Fruit fly (Drosophila melanogaster): Measurements from ENCODE around the gene Cpr72Ea.

The Cpr72Ea gene

DNA sequence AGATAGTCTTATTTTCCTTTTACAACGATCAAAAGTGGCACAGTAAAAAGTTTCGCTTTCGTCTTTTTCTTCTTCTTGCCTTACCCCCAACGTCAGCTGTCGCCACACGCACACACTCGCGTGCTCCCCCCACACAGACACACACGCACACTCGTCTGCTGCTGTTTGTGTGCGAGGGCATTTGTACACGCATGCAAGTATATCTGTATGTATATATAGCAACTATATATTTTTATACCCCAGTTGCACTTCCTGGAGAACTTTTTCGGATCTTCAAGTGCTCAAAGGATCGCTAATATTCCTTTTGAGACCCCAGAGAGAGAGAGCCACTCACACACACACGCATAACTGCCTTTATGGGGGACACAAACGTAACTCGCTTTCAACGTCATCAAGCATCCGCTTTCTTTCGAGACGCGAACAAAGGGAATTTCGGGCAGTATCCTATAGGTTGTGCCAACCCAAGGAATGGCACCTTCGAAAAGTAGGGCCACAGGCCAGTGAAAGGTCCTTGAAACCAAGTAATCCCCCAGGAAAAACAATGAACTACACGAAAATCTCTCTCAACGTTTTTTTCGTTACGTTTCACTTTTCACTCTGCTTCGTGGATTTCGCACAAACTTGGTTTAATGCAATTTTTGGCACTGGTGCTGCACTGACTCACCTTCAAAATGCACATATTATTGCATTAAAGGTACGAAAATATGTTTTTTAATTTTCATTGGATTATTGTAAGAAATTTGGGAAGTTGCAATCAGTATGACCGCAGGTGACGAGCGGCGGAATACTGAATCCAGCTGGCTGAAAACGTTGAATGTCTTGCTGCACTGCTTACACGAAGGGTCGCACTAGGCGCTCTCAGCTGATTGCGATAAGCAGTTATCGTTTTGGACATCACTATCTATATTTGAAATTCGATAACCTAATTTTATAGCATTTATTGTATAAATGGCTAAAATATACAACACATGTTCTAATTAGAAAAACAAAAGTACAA, 15.7 kb downstream of the Cpr72Ea start, which contains the start of gene roq (continued):
- TF ChIP-seq mld (GFP tag; IDR thresholded peaks at IDR 0.05; ENCODE audit: partially characterized antibody): peak; percentile 50; the same call in 1 of the 3 replicates
- TF ChIP-seq vnd (GFP tag; IDR thresholded peaks at IDR 0.05; ENCODE audit: partially characterized antibody): no peak
- no peak for TF ChIP-seq Ptx1 (GFP tag; IDR thresholded peaks at IDR 0.05)
- no peak for TF ChIP-seq Dad (GFP tag; optimal IDR thresholded peaks at IDR 0.05)
- TF ChIP-seq twi (tag; optimal IDR thresholded peaks at IDR 0.05): peak; percentile 4
- TF ChIP-seq bsh (GFP tag; optimal IDR thresholded peaks at IDR 0.05): peak in 1 of 2 experiments; percentile 27
- no peak for TF ChIP-seq nerfin-1 (tag; optimal IDR thresholded peaks at IDR 0.05)
- peak; percentile 17 for TF ChIP-seq NC2β (GFP tag; optimal IDR thresholded peaks at IDR 0.05)
- no peak for TF ChIP-seq disco-r (GFP tag; optimal IDR thresholded peaks at IDR 0.05)
- TF ChIP-seq Sry-δ (GFP tag; optimal IDR thresholded peaks at IDR 0.05): peak; percentile 74
- TF ChIP-seq Ada2b (GFP tag; IDR thresholded peaks at IDR 0.05): no peak
- TF ChIP-seq grau (tag; optimal IDR thresholded peaks at IDR 0.05): peak; percentile 36
- peak; percentile 52 for TF ChIP-seq phol (tag; optimal IDR thresholded peaks at IDR 0.05)
- 0 out of 3 replicates have a peak, but pooled peaks have one; percentile 6 for TF ChIP-seq ci (GFP tag; IDR thresholded peaks at IDR 0.05)
- no peak for TF ChIP-seq gt (GFP tag; IDR thresholded peaks at IDR 0.05)
- peak; percentile 38 for TF ChIP-seq Scr (GFP tag; IDR thresholded peaks at IDR 0.05; ENCODE audit: partially characterized antibody)
- TF ChIP-seq zen (tag; optimal IDR thresholded peaks at IDR 0.05): peak; percentile 43
- peak; percentile 95 for TF ChIP-seq CG9437 (GFP tag; optimal IDR thresholded peaks at IDR 0.05)
- TF ChIP-seq HmgZ (tag; optimal IDR thresholded peaks at IDR 0.05): peak; percentile 58
- TF ChIP-seq Dp (GFP tag; optimal IDR thresholded peaks at IDR 0.05): peak; percentile 86
- TF ChIP-seq chinmo (GFP tag; IDR thresholded peaks at IDR 0.05; ENCODE audit: partially characterized antibody): peak; percentile 72; the same call in 3 of the 4 replicates
- no peak for TF ChIP-seq CG8290 (GFP tag; optimal IDR thresholded peaks at IDR 0.05)
- TF ChIP-seq CG8290 (tag; optimal IDR thresholded peaks at IDR 0.05): no peak
- peak; percentile 91 for TF ChIP-seq Dref (GFP tag; IDR thresholded peaks at IDR 0.05)
- TF ChIP-seq Stat92E (GFP tag; optimal IDR thresholded peaks at IDR 0.05): peak in 2 of 3 experiments; percentile 28 to 82
- peak; percentile 78 for TF ChIP-seq Myb (GFP tag; optimal IDR thresholded peaks at IDR 0.05)
- no peak for TF ChIP-seq Dll (GFP tag; IDR thresholded peaks at IDR 0.05; ENCODE audit: partially characterized antibody)
- TF ChIP-seq nmo (GFP tag; optimal IDR thresholded peaks at IDR 0.05): peak; percentile 57
- TF ChIP-seq CG12769 (tag; optimal IDR thresholded peaks at IDR 0.05): peak; percentile 38
- TF ChIP-seq CTCF (GFP tag; optimal IDR thresholded peaks at IDR 0.05): peak; percentile 28
- TF ChIP-seq CG17829 (tag; optimal IDR thresholded peaks at IDR 0.05): peak; percentile 51
- peak; percentile 53 for TF ChIP-seq CG15514 (GFP tag; optimal IDR thresholded peaks at IDR 0.05)
- TF ChIP-seq CG34422 (GFP tag; IDR thresholded peaks at IDR 0.05): peak; percentile 37; the same call in 1 of the 3 replicates
- TF ChIP-seq Elba2 (GFP tag; optimal IDR thresholded peaks at IDR 0.05): peak; percentile 68
- TF ChIP-seq CG8924 (tag; optimal IDR thresholded peaks at IDR 0.05): peak; percentile 26
- TF ChIP-seq cad (GFP tag; optimal IDR thresholded peaks at IDR 0.05): peak; percentile 3
- TF ChIP-seq BEAF-32 (GFP tag; optimal IDR thresholded peaks at IDR 0.05): peak; percentile 55
- TF ChIP-seq CG16813 (GFP tag; IDR thresholded peaks at IDR 0.05; ENCODE audit: partially characterized antibody): peak; percentile 42; the same call in 2 of the 3 replicates
- TF ChIP-seq Oaz (GFP tag; IDR thresholded peaks at IDR 0.05): no peak
- TF ChIP-seq mirr (GFP tag; optimal IDR thresholded peaks at IDR 0.05): no peak
- TF ChIP-seq corto (GFP tag; optimal IDR thresholded peaks at IDR 0.05): peak; percentile 15
- peak; percentile 77 for TF ChIP-seq MBD-R2 (GFP tag; IDR thresholded peaks at IDR 0.05)
- TF ChIP-seq CG13287 (GFP tag; IDR thresholded peaks at IDR 0.05; ENCODE audit: partially characterized antibody): peak; percentile 72; the same call in 1 of the 2 replicates
- peak; percentile 24 for TF ChIP-seq CG12391 (tag; optimal IDR thresholded peaks at IDR 0.05)
- peak; percentile 68 for TF ChIP-seq trem (tag; optimal IDR thresholded peaks at IDR 0.05)
- peak; percentile 3 for TF ChIP-seq CG30020 (tag; optimal IDR thresholded peaks at IDR 0.05)
- TF ChIP-seq Abd-B (GFP tag; optimal IDR thresholded peaks at IDR 0.05): peak; percentile 23
